Fruit fly (Drosophila melanogaster): Measurements from ENCODE around the gene CG13708.

CG13708 gene

dm6 chr3L:4824356-4825138, 8.8 kb downstream of the CG13708 start (continued):
- peak; percentile 61; the same call in 2 of the 3 replicates for TF ChIP-seq Doc3 (GFP tag; IDR thresholded peaks at IDR 0.05; ENCODE audit: partially characterized antibody)
- TF ChIP-seq dpn (GFP tag; optimal IDR thresholded peaks at IDR 0.05): peak; percentile 94 to 97
- TF ChIP-seq MESR4 (GFP tag; optimal IDR thresholded peaks at IDR 0.05): peak; percentile 67
- TF ChIP-seq CG13287 (GFP tag; IDR thresholded peaks at IDR 0.05; ENCODE audit: partially characterized antibody): peak; percentile 83
- TF ChIP-seq CG10209 (GFP tag; optimal IDR thresholded peaks at IDR 0.05): peak; percentile 96
- TF ChIP-seq Med (GFP tag): peak; percentile 98
- TF ChIP-seq wek (GFP tag; optimal IDR thresholded peaks at IDR 0.05): peak; percentile 70
- TF ChIP-seq CG11456 (GFP tag; IDR thresholded peaks at IDR 0.05): peak; percentile 98
- peak; percentile 82 for TF ChIP-seq shn (GFP tag; optimal IDR thresholded peaks at IDR 0.05)
- peak; percentile 76 for TF ChIP-seq Spps (tag; optimal IDR thresholded peaks at IDR 0.05)
- peak; percentile 96 for TF ChIP-seq CG2712 (tag; optimal IDR thresholded peaks at IDR 0.05)
- TF ChIP-seq CG18011 (GFP tag; optimal IDR thresholded peaks at IDR 0.05): peak; percentile 87
- TF ChIP-seq mld (GFP tag; IDR thresholded peaks at IDR 0.05; ENCODE audit: partially characterized antibody): no peak
- peak; percentile 87 for TF ChIP-seq trem (tag; optimal IDR thresholded peaks at IDR 0.05)
- TF ChIP-seq gsb (GFP tag; IDR thresholded peaks at IDR 0.05): peak; percentile 94
- peak; percentile 98 for TF ChIP-seq sob (GFP tag; IDR thresholded peaks at IDR 0.05)
- peak; percentile 96 for TF ChIP-seq CG14667 (GFP tag; IDR thresholded peaks at IDR 0.05)
- TF ChIP-seq CG16813 (GFP tag; IDR thresholded peaks at IDR 0.05; ENCODE audit: partially characterized antibody): no peak; the same call in 2 of the 3 replicates
- TF ChIP-seq Fer2 (tag; optimal IDR thresholded peaks at IDR 0.05): peak; percentile 71
- peak in 1 of 3 experiments; percentile 89 for TF ChIP-seq Stat92E (GFP tag; optimal IDR thresholded peaks at IDR 0.05)
- peak; percentile 93 for TF ChIP-seq Fer1 (GFP tag; optimal IDR thresholded peaks at IDR 0.05)
- peak; percentile 92 for TF ChIP-seq CG8765 (GFP tag; IDR thresholded peaks at IDR 0.05)
- peak; percentile 96 for TF ChIP-seq esg (GFP tag; conservative IDR thresholded peaks at IDR 0.05)
- TF ChIP-seq en (GFP tag; optimal IDR thresholded peaks at IDR 0.05): peak; percentile 68
- peak; percentile 96 for TF ChIP-seq tin (GFP tag; optimal IDR thresholded peaks at IDR 0.05)
- TF ChIP-seq Six4 (GFP tag; optimal IDR thresholded peaks at IDR 0.05): peak; percentile 91
- peak; percentile 91 for TF ChIP-seq fu2 (GFP tag; optimal IDR thresholded peaks at IDR 0.05)
- TF ChIP-seq jing (GFP tag; optimal IDR thresholded peaks at IDR 0.05): peak; percentile 84
- peak; percentile 91 for TF ChIP-seq Usf (GFP tag; optimal IDR thresholded peaks at IDR 0.05)
- peak; percentile 75 for TF ChIP-seq btn (GFP tag; optimal IDR thresholded peaks at IDR 0.05)
- peak; percentile 86 for TF ChIP-seq psq (GFP tag; optimal IDR thresholded peaks at IDR 0.05)
- TF ChIP-seq CG11093 (GFP tag; IDR thresholded peaks at IDR 0.05): peak; percentile 96
- peak in 1 of 2 experiments; percentile 100 for TF ChIP-seq Eip74EF (GFP tag; optimal IDR thresholded peaks at IDR 0.05)
- TF ChIP-seq Lim3 (GFP tag; IDR thresholded peaks at IDR 0.05): peak; percentile 92
- TF ChIP-seq CG3726 (GFP tag; IDR thresholded peaks at IDR 0.05): peak; percentile 88
- peak; percentile 91 for TF ChIP-seq CG10654 (GFP tag; optimal IDR thresholded peaks at IDR 0.05)
- TF ChIP-seq CG6813 (GFP tag; optimal IDR thresholded peaks at IDR 0.05): peak; percentile 91
- TF ChIP-seq Xbp1 (GFP tag; optimal IDR thresholded peaks at IDR 0.05): peak; percentile 97
- peak; percentile 80 for TF ChIP-seq CG17186 (GFP tag; optimal IDR thresholded peaks at IDR 0.05)
- TF ChIP-seq gfzf (GFP tag; optimal IDR thresholded peaks at IDR 0.05): no peak
- TF ChIP-seq CG8359 (GFP tag; optimal IDR thresholded peaks at IDR 0.05; ENCODE audit: borderline replicate concordance): peak; percentile 85
- TF ChIP-seq CG11696 (GFP tag; IDR thresholded peaks at IDR 0.05): peak; percentile 89
- peak; percentile 97 for TF ChIP-seq az2 (GFP tag; optimal IDR thresholded peaks at IDR 0.05)
- TF ChIP-seq CG34376 (GFP tag; optimal IDR thresholded peaks at IDR 0.05): peak; percentile 77
- peak; percentile 38 for TF ChIP-seq CG7745 (tag; optimal IDR thresholded peaks at IDR 0.05)
- peak; percentile 90 for TF ChIP-seq CG6175 (GFP tag; IDR thresholded peaks at IDR 0.05)
- peak; percentile 90 for TF ChIP-seq gcm2 (GFP tag; optimal IDR thresholded peaks at IDR 0.05)
- peak; percentile 96 for TF ChIP-seq Ptx1 (GFP tag; IDR thresholded peaks at IDR 0.05)
